Fruit fly (Drosophila melanogaster) whole organism, pupa: ENCODE measurements around the gene Gr36b.

Experiments used
- CG10348 ChIP-seq: fragments of 200-800 bp; sonication (Bioruptor generic); IDR thresholded peaks from 2 replicates; pipeline ENCODE4 v1.3.6; 2022; ENCODE audit warnings: missing biosample characterization, missing genetic modification characterization
- CG12605 ChIP-seq: fragments of 200-800 bp; sonication (Bioruptor generic); IDR thresholded peaks from 2 replicates; pipeline ENCODE4 v1.3.6; 2022; ENCODE audit warnings: missing biosample characterization, missing genetic modification characterization
- CG13204 ChIP-seq: fragments of 200-800 bp; sonication (Bioruptor generic); optimal IDR thresholded peaks from 2 replicates; lab custom pipeline; 2018; ENCODE audit warnings: missing biosample characterization, mild to moderate bottlenecking, missing genetic modification characterization, moderate library complexity
- CG14655 ChIP-seq: fragments of 200-800 bp; sonication (Bioruptor generic); optimal IDR thresholded peaks from 3 replicates; lab custom pipeline; 2017; ENCODE audit warnings: mild to moderate bottlenecking, missing biosample characterization, missing genetic modification reagents, missing genetic modification characterization
- CG15710 ChIP-seq: fragments of 200-800 bp; sonication (Bioruptor generic); optimal IDR thresholded peaks from 2 replicates; lab custom pipeline; 2018; ENCODE audit warnings: missing biosample characterization, mild to moderate bottlenecking, missing genetic modification characterization, moderate library complexity
- CG17806 ChIP-seq: fragments of 200-800 bp; sonication (Bioruptor generic); optimal IDR thresholded peaks from 2 replicates; lab custom pipeline; 2018; ENCODE audit warnings: missing biosample characterization, mild to moderate bottlenecking, missing genetic modification characterization, moderate library complexity
- CG32121 ChIP-seq: fragments of 200-800 bp; sonication (Bioruptor generic); IDR thresholded peaks from 2 replicates; pipeline ENCODE4 v1.3.6; 2022; ENCODE audit warnings: missing biosample characterization, missing genetic modification characterization
- CG34367 ChIP-seq: fragments of 200-800 bp; sonication (Bioruptor generic); optimal IDR thresholded peaks from 2 replicates; lab custom pipeline; 2018; ENCODE audit warnings: missing biosample characterization, mild to moderate bottlenecking, missing genetic modification characterization
- CG4496 ChIP-seq: fragments of 200-800 bp; sonication (Bioruptor generic); IDR thresholded peaks from 3 replicates; pipeline ENCODE4 v1.3.6; 2022; ENCODE audit warnings: missing biosample characterization, missing genetic modification characterization
- CG8159 ChIP-seq: fragments of 200-800 bp; sonication (Bioruptor generic); optimal IDR thresholded peaks from 3 replicates; lab custom pipeline; 2018; ENCODE audit warnings: missing biosample characterization, mild to moderate bottlenecking, missing genetic modification characterization, moderate library complexity
- CG8301 ChIP-seq: fragments of 200-800 bp; sonication (Bioruptor generic); optimal IDR thresholded peaks from 2 replicates; lab custom pipeline; 2018; ENCODE audit warnings: missing biosample characterization, mild to moderate bottlenecking, missing genetic modification characterization
- CG9948 ChIP-seq: fragments of 200-800 bp; sonication (Bioruptor generic); optimal IDR thresholded peaks from 2 replicates; lab custom pipeline; 2018; ENCODE audit warnings: missing biosample characterization, mild to moderate bottlenecking, missing genetic modification characterization, moderate library complexity
- D1 ChIP-seq: fragments of 200-800 bp; sonication (Bioruptor generic); optimal IDR thresholded peaks from 2 replicates; lab custom pipeline; 2018; ENCODE audit warnings: missing biosample characterization, mild to moderate bottlenecking, missing genetic modification characterization, moderate library complexity
- EcR ChIP-seq: fragments of 200-800 bp; sonication (Bioruptor generic); optimal IDR thresholded peaks from 3 replicates; lab custom pipeline; 2019; ENCODE audit warnings: missing biosample characterization, missing genetic modification characterization, mild to moderate bottlenecking, moderate library complexity, missing genetic modification reagents
- Ets98B ChIP-seq: fragments of 200-800 bp; sonication (Bioruptor generic); IDR thresholded peaks from 2 replicates; pipeline ENCODE4 v1.3.6; 2022; ENCODE audit warnings: missing biosample characterization, missing genetic modification characterization
- Pif1A ChIP-seq: fragments of 200-800 bp; sonication (Bioruptor generic); optimal IDR thresholded peaks from 3 replicates; lab custom pipeline; 2016; ENCODE audit warnings: missing biosample characterization, missing genetic modification characterization
- Pif1B ChIP-seq: fragments of 200-800 bp; sonication (Bioruptor generic); optimal IDR thresholded peaks from 3 replicates; lab custom pipeline; 2016; ENCODE audit warnings: missing biosample characterization, missing genetic modification characterization
- Snoo ChIP-seq: fragments of 200-800 bp; sonication (Bioruptor generic); optimal IDR thresholded peaks from 3 replicates; lab custom pipeline; 2017; ENCODE audit warnings: missing biosample characterization, mild to moderate bottlenecking, missing genetic modification characterization, inconsistent platforms
- fd96Ca ChIP-seq: fragments of 200-800 bp; sonication (Bioruptor generic); IDR thresholded peaks from 3 replicates; pipeline ENCODE4 v1.3.6; 2022; ENCODE audit warnings: missing biosample characterization, missing genetic modification characterization
- gl ChIP-seq: fragments of 200-800 bp; sonication (Bioruptor generic); optimal IDR thresholded peaks from 2 replicates; lab custom pipeline; 2018; ENCODE audit warnings: missing biosample characterization, mild to moderate bottlenecking, missing genetic modification characterization
- rn ChIP-seq: fragments of 200-800 bp; sonication (Bioruptor generic); IDR thresholded peaks from 2 replicates; pipeline ENCODE4 v1.3.6; 2022; ENCODE audit warnings: missing biosample characterization, missing genetic modification characterization

The Gr36b gene

DNA sequence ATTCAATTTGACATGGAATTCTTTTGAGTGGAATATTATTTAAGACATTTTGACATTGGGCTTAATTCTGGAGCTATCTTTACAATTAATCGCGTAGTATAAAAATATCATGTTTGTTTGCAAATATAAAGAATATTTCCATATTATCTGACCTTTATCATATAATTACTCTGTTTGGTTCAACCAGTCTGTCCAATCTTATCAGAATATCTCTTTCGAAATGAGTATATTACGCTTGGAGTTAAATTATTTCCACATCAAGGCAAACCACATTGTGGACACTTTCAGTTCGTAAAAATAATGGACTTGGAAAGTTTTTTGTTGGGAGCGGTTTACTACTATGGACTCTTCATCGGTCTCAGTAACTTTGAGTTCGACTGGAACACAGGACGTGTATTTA is 1.5 kb downstream of the Gr36b start, which contains the start of gene Gr36c:
Gene Gr36c (plus strand): TSS at position 301 of the 400 bp plus-strand sequence.
- TF ChIP-seq Snoo (no peak), CG14655 (no peak), CG4496 (GFP tag; lab: Robert Waterston, UW) (no peak), CG13204 (GFP tag; lab: Kevin White, UChicago) (no peak), CG10348 (GFP tag; lab: Robert Waterston, UW) (no peak), EcR (no peak), CG17806 (tag; lab: Kevin White, UChicago) (no peak)
- TF ChIP-seq, all 21 proteins: peak for 0

DNA sequence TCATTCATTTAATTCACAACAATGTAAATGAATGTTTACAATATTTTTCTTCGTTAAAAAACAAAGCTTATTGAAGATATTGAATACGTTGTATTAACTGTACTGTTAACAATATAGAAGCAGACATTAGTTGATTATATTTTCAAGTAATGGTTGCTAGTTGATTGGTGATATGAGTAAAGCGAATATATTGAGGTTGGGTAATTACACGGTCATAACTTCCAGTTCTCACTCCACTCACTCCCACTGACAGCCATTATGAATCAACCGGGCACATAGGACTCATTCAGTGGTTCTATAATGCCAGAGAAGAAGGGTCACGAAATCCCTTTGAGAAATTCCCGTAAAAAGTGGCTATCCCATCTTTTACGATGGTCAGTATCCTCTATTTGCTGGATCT is 3.1 kb downstream of the Gr36b start, which contains the start of gene Grl36a:
Gene Grl36a (plus strand): TSS at position 301 of the 400 bp plus-strand sequence.
- no peak for TF ChIP-seq CG9948 (tag; lab: Kevin White, UChicago)
- TF ChIP-seq D1 (tag; lab: Kevin White, UChicago), result no peak
- TF ChIP-seq gl (tag; lab: Kevin White, UChicago), result no peak
- TF ChIP-seq CG14655, result no peak
- TF ChIP-seq Ets98B (GFP tag; lab: Robert Waterston, UW), result no peak
- TF ChIP-seq CG12605 (GFP tag; lab: Robert Waterston, UW), result no peak
- no peak for TF ChIP-seq Snoo
- TF ChIP-seq CG15710 (tag; lab: Kevin White, UChicago), result no peak
- no peak for TF ChIP-seq rn (GFP tag; lab: Robert Waterston, UW)
- TF ChIP-seq CG34367 (tag; lab: Kevin White, UChicago), result no peak
- TF ChIP-seq CG17806 (tag; lab: Kevin White, UChicago), result no peak
- no peak for TF ChIP-seq CG13204 (GFP tag; lab: Kevin White, UChicago)
- TF ChIP-seq Pif1B, result no peak
- no peak for TF ChIP-seq fd96Ca (GFP tag; lab: Robert Waterston, UW)
- no peak for TF ChIP-seq CG8301 (tag; lab: Kevin White, UChicago)

DNA sequence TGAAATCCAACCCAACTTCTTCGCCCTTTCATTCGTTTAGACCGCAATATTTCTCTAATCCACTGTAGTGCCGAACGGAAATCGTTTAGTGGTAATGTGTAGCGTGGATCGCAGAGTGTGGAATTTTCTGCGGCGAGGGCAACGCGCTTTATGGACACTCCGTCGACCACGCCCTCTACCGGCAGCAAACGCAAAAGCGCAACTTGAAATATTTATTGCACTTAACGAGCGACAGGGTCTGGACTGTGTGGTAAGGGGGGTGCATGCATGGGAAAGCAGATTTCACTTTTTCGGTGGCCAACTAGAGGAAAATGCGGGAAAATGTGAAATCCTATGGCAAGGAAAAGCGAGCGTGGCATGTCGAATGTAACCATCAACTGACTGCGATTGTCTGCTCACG is 16.6 kb downstream of the Gr36b start:
- no peak for TF ChIP-seq Ets98B (GFP tag; lab: Robert Waterston, UW)
- TF ChIP-seq Snoo, result no peak
- no peak for TF ChIP-seq CG14655
- TF ChIP-seq CG32121 (GFP tag; lab: Robert Waterston, UW), result no peak
- no peak for TF ChIP-seq CG12605 (GFP tag; lab: Robert Waterston, UW)
- TF ChIP-seq Pif1B, result no peak
- TF ChIP-seq CG15710 (tag; lab: Kevin White, UChicago), result no peak
- no peak for TF ChIP-seq CG8301 (tag; lab: Kevin White, UChicago)
- no peak for TF ChIP-seq CG8159
- no peak for TF ChIP-seq gl (tag; lab: Kevin White, UChicago)
- TF ChIP-seq EcR, result no peak
- TF ChIP-seq fd96Ca (GFP tag; lab: Robert Waterston, UW), result no peak
- no peak for TF ChIP-seq D1 (tag; lab: Kevin White, UChicago)
- no peak for TF ChIP-seq CG9948 (tag; lab: Kevin White, UChicago)
- TF ChIP-seq rn (GFP tag; lab: Robert Waterston, UW), result no peak
- no peak for TF ChIP-seq CG34367 (tag; lab: Kevin White, UChicago)

DNA sequence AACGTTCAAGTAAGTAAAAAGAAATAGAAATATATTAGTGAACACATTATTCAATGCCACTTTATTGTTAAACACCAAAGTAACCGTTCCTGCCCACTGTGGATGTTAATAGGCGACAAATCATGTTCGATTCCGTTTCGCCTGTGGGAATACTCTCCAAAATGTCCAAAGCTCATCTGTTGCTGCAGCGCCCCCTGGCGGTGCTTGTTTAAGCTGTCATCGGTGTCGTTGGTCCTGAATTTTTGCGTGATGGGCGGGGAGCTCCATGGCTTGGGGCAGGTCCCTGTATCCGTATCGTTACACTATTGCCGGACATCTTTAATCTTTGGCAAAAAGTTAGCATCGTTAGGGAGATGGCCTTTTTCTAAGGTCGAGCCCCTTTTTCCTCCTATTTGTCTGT is 23.2 kb downstream of the Gr36b start:
- TF ChIP-seq Pif1B (no peak), CG15710 (tag; lab: Kevin White, UChicago) (no peak), CG13204 (GFP tag; lab: Kevin White, UChicago) (no peak), Ets98B (GFP tag; lab: Robert Waterston, UW) (no peak), rn (GFP tag; lab: Robert Waterston, UW) (no peak)

DNA sequence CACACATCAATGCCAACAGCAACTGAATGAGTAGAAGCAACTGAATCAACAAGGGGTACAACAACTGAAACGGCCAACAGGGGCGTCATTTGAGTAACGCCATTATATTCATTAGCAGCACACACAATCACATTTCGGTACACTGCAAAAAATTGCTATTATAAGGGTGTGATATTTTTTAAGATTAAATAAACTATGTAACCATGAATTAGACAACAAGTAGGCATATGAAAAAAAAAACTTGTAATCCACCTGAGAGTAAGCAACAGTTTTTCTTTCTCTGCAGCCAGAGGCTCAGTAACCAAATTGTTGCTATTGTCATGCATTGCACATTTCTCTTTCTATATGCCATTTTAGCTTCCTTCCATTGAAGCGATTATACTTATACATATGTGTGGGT is 25.3 kb downstream of the Gr36b start:
- TF ChIP-seq CG32121 (GFP tag; lab: Robert Waterston, UW), result no peak

DNA sequence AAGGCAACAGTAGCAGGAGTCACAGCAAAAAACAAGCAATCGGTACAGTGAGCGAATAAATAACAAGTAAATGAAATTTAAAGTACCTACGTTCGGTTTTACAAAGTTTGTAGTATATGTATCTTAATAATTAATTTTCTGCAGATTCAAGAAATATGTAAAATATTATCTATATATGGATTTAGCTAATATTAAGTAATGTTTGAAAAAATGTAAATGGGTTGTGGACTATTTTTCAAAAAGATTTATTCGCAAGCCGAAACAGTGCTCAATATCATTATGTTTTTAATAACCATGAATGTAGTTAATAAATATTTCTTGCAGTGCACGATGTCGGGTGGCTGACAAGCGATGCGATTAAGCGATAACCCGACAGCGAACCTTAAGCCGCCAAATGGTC is 28.5 kb downstream of the Gr36b start:
- TF ChIP-seq D1 (tag; lab: Kevin White, UChicago) (no peak), Snoo (no peak), EcR (no peak), Ets98B (GFP tag; lab: Robert Waterston, UW) (no peak), CG12605 (GFP tag; lab: Robert Waterston, UW) (no peak), CG34367 (tag; lab: Kevin White, UChicago) (peak; percentile 2), CG15710 (tag; lab: Kevin White, UChicago) (peak; percentile 16), CG8159 (peak; percentile 45), CG8301 (tag; lab: Kevin White, UChicago) (no peak), Pif1B (no peak), CG10348 (GFP tag; lab: Robert Waterston, UW) (no peak), rn (GFP tag; lab: Robert Waterston, UW) (no peak), CG17806 (tag; lab: Kevin White, UChicago) (no peak), CG32121 (GFP tag; lab: Robert Waterston, UW) (no peak), CG9948 (tag; lab: Kevin White, UChicago) (peak; percentile 14), CG13204 (GFP tag; lab: Kevin White, UChicago) (no peak), CG14655 (no peak), fd96Ca (GFP tag; lab: Robert Waterston, UW) (no peak), Pif1A (GFP tag; lab: Kevin White, UChicago) (no peak)

DNA sequence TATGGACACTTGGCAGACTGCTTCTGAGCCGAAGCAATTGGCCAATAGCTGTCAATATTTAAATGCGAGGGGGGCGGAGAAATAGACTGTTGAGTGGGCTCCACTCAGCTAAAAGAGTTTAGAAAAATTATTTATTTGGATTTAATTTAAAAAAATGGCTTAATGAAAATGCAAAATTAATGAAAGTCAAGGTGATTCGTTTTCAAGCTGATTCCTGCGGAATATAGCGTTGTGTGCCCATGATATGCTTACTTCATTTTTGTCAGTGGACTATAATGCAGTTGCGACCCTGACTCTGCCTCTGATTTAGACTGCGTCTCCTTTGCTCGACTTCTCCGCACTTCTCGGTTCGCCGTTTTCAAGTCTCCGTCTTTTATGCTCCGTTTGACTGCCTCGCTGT is 38.3 kb downstream of the Gr36b start:
- TF ChIP-seq Snoo, result no peak
- TF ChIP-seq CG8301 (tag; lab: Kevin White, UChicago), result no peak
- no peak for TF ChIP-seq CG32121 (GFP tag; lab: Robert Waterston, UW)
- no peak for TF ChIP-seq CG10348 (GFP tag; lab: Robert Waterston, UW)
- TF ChIP-seq gl (tag; lab: Kevin White, UChicago), result no peak
- no peak for TF ChIP-seq CG4496 (GFP tag; lab: Robert Waterston, UW)
- no peak for TF ChIP-seq Pif1A (GFP tag; lab: Kevin White, UChicago)
- TF ChIP-seq Ets98B (GFP tag; lab: Robert Waterston, UW), result no peak
- TF ChIP-seq CG12605 (GFP tag; lab: Robert Waterston, UW), result no peak
- TF ChIP-seq CG34367 (tag; lab: Kevin White, UChicago), result no peak
- TF ChIP-seq rn (GFP tag; lab: Robert Waterston, UW), result no peak
- no peak for TF ChIP-seq CG17806 (tag; lab: Kevin White, UChicago)
- TF ChIP-seq CG13204 (GFP tag; lab: Kevin White, UChicago), result no peak
- no peak for TF ChIP-seq Pif1B
- peak; percentile 9 for TF ChIP-seq CG9948 (tag; lab: Kevin White, UChicago)
- TF ChIP-seq D1 (tag; lab: Kevin White, UChicago), result no peak
- TF ChIP-seq CG15710 (tag; lab: Kevin White, UChicago), result peak; percentile 29
- TF ChIP-seq EcR, result no peak
- TF ChIP-seq fd96Ca (GFP tag; lab: Robert Waterston, UW), result no peak
- peak; percentile 52 for TF ChIP-seq CG8159
- TF ChIP-seq CG14655, result peak; percentile 37
